Worm (Caenorhabditis elegans) whole organism, L1 larva: ENCODE results near the gene mai-2.
"Not testable (repeated sequence)": the region's sequence is repeated elsewhere in the genome, so short reads cannot be mapped to it uniquely, and the experiment has no call there.

ENCODE experiments used
- blmp-1 ChIP-seq: fragments of 150-350 bp; optimal IDR thresholded peaks from 2 replicates; lab custom pipeline; 2014; ENCODE audit warnings: missing biosample characterization, missing genetic modification characterization
- dpl-1 ChIP-seq, 3 experiments: fragments of 150-350 bp in 2 of 3; sonication (generic microtip) in 1 of 3; optimal IDR thresholded peaks; 2 replicates each; lab custom pipeline; 2014 to 2017; ENCODE audit warnings: missing biosample characterization in 3 of 3, missing genetic modification characterization in 3 of 3, missing genetic modification reagents in 3 of 3
- elt-2 ChIP-seq: sonication (generic microtip); optimal IDR thresholded peaks from 2 replicates; lab custom pipeline; 2016; ENCODE audit warnings: missing genetic modification characterization, mild to moderate bottlenecking, inconsistent platforms, missing compliant biosample characterization, missing genetic modification reagents
- ets-5 ChIP-seq: fragments of 200-800 bp; sonication (Bioruptor generic); IDR thresholded peaks from 2 replicates; pipeline ENCODE4 v1.3.6; 2022; ENCODE audit warnings: missing genetic modification characterization, missing compliant biosample characterization
- fos-1 ChIP-seq: fragments of 150-350 bp; optimal IDR thresholded peaks from 2 replicates; lab custom pipeline; 2014; ENCODE audit warnings: missing biosample characterization, missing genetic modification characterization
- jun-1 ChIP-seq: fragments of 150-350 bp; optimal IDR thresholded peaks from 2 replicates; lab custom pipeline; 2014; ENCODE audit warnings: missing biosample characterization, missing genetic modification reagents, missing genetic modification characterization
- lin-13 ChIP-seq: fragments of 150-350 bp; optimal IDR thresholded peaks from 2 replicates; lab custom pipeline; 2014; ENCODE audit warnings: missing biosample characterization, missing genetic modification reagents, missing genetic modification characterization
- mab-9 ChIP-seq: fragments of 200-800 bp; sonication (Bioruptor generic); IDR thresholded peaks from 2 replicates; pipeline ENCODE4 v1.3.6; 2022; ENCODE audit warnings: missing genetic modification reagents, missing genetic modification characterization, missing compliant biosample characterization
- mep-1 ChIP-seq: fragments of 150-350 bp; optimal IDR thresholded peaks from 2 replicates; lab custom pipeline; 2014; ENCODE audit warnings: missing biosample characterization, missing genetic modification characterization
- nhr-11 ChIP-seq: fragments of 150-350 bp; optimal IDR thresholded peaks from 2 replicates; lab custom pipeline; 2014; ENCODE audit warnings: missing biosample characterization, missing genetic modification characterization
- nhr-28 ChIP-seq: fragments of 150-350 bp; optimal IDR thresholded peaks from 2 replicates; lab custom pipeline; 2014; ENCODE audit warnings: missing biosample characterization, missing genetic modification characterization
- nhr-77 ChIP-seq: fragments of 150-350 bp; optimal IDR thresholded peaks from 2 replicates; lab custom pipeline; 2014; ENCODE audit warnings: missing biosample characterization, missing genetic modification characterization
- nhr-90 ChIP-seq: sonication (generic microtip); optimal IDR thresholded peaks from 2 replicates; lab custom pipeline; 2016; ENCODE audit warnings: mild to moderate bottlenecking, missing genetic modification characterization, missing compliant biosample characterization; ENCODE audit not compliant: poor library complexity
- skn-1 ChIP-seq: fragments of 150-350 bp; optimal IDR thresholded peaks from 2 replicates; lab custom pipeline; 2014; ENCODE audit warnings: missing biosample characterization, missing genetic modification characterization
- snpc-4 ChIP-seq: fragments of 150-350 bp; optimal IDR thresholded peaks from 2 replicates; lab custom pipeline; 2014; ENCODE audit warnings: missing biosample characterization, missing genetic modification characterization
- sup-37 ChIP-seq: fragments of 200-800 bp; sonication (Bioruptor generic); optimal IDR thresholded peaks from 2 replicates; lab custom pipeline; 2018; ENCODE audit warnings: mild to moderate bottlenecking, missing genetic modification characterization, missing compliant biosample characterization
- zag-1 ChIP-seq: fragments of 150-350 bp; optimal IDR thresholded peaks from 2 replicates; lab custom pipeline; 2014; ENCODE audit warnings: missing biosample characterization, missing genetic modification characterization

The mai-2 gene

ce11 chrIV:3428434-3428950 is 42.8 kb downstream of the mai-2 start, which contains the start of the genes C04C3.9 and srz-60:
C04C3.9 (minus strand) TSS chrIV:3428534.
srz-60 (plus strand) TSS chrIV:3428900.
- TF ChIP-seq sup-37 (GFP tag; lab: Kevin White, UChicago) = no peak
- no peak for TF ChIP-seq mab-9 (GFP tag; lab: Robert Waterston, UW)
- TF ChIP-seq jun-1 (tag; lab: Kevin White, UChicago) = no peak
- TF ChIP-seq nhr-28 (tag; lab: Kevin White, UChicago) = no peak
- TF ChIP-seq mep-1 (tag; lab: Kevin White, UChicago) = no peak
- TF ChIP-seq ets-5 (GFP tag; lab: Robert Waterston, UW) = no peak
- TF ChIP-seq dpl-1 (GFP tag; optimal IDR thresholded peaks at IDR 0.05; lab: Kevin White, UChicago) = no peak
- no peak for TF ChIP-seq nhr-77 (tag; lab: Kevin White, UChicago)
- TF ChIP-seq blmp-1 = no peak
- TF ChIP-seq fos-1 (tag; lab: Kevin White, UChicago) = no peak
- TF ChIP-seq elt-2 (tag; lab: Kevin White, UChicago) = no peak
- no peak for TF ChIP-seq nhr-11
- TF ChIP-seq snpc-4 (tag; lab: Kevin White, UChicago) = no peak
- TF ChIP-seq lin-13 (GFP tag; lab: Kevin White, UChicago) = no peak

ce11 chrIV:3433387-3433786 is 47.7 kb downstream of the mai-2 start, which contains the start of gene C04C3.7:
C04C3.7 (minus strand) TSS chrIV:3433487.
- TF ChIP-seq nhr-77 (tag; lab: Kevin White, UChicago); ets-5 (GFP tag; lab: Robert Waterston, UW); fos-1 (tag; lab: Kevin White, UChicago): not testable (repeated sequence)

- TF ChIP-seq nhr-90 (tag; lab: Kevin White, UChicago) = no peak
- no peak for TF ChIP-seq skn-1
- no peak for TF ChIP-seq mep-1 (tag; lab: Kevin White, UChicago)
- TF ChIP-seq zag-1 (tag; lab: Kevin White, UChicago) = no peak
Measured at ce11 chrIV:3436021-3436420, 50.3 kb downstream of the mai-2 start, which contains the start of gene srz-32. srz-32 (plus strand) TSS chrIV:3436321.
